Fruit fly (Drosophila melanogaster) whole organism, embryonic: ENCODE results near the gene CG33654.

Source experiments
- Abd-B ChIP-seq: fragments of 200-800 bp; sonication (Bioruptor generic); optimal IDR thresholded peaks from 2 replicates; lab custom pipeline; 2018; ENCODE audit warnings: missing biosample characterization, mild to moderate bottlenecking, missing genetic modification characterization, moderate library complexity
- CG10274 ChIP-seq: fragments of 200-800 bp; sonication (Bioruptor generic); optimal IDR thresholded peaks from 3 replicates; lab custom pipeline; 2017; ENCODE audit warnings: missing biosample characterization, mild to moderate bottlenecking, missing genetic modification characterization
- CG10959 ChIP-seq: fragments of 200-800 bp; sonication (Bioruptor generic); IDR thresholded peaks from 2 replicates; pipeline ENCODE4 v1.3.6; 2022; ENCODE audit warnings: missing biosample characterization, missing genetic modification characterization
- CG12104 ChIP-seq: fragments of 200-800 bp; sonication (Bioruptor generic); optimal IDR thresholded peaks from 3 replicates; lab custom pipeline; 2016; ENCODE audit warnings: missing biosample characterization, missing genetic modification characterization
- CG12391 ChIP-seq: fragments of 200-800 bp; sonication (Bioruptor generic); optimal IDR thresholded peaks from 3 replicates; lab custom pipeline; 2018; ENCODE audit warnings: missing biosample characterization, mild to moderate bottlenecking, missing genetic modification characterization, moderate library complexity
- CG12744 ChIP-seq: fragments of 200-800 bp; sonication (Bioruptor generic); optimal IDR thresholded peaks from 2 replicates; lab custom pipeline; 2016; ENCODE audit warnings: missing biosample characterization, missing genetic modification characterization
- CG13287 ChIP-seq: fragments of 200-800 bp; sonication (Bioruptor generic); IDR thresholded peaks from 2 replicates; pipeline ENCODE4 v1.3.6; 2022; ENCODE audit warnings: missing biosample characterization, missing genetic modification characterization; ENCODE audit not compliant: partially characterized antibody
- CG13894 ChIP-seq: fragments of 200-800 bp; sonication (Bioruptor generic); optimal IDR thresholded peaks from 3 replicates; lab custom pipeline; 2018; ENCODE audit warnings: missing biosample characterization, mild to moderate bottlenecking, missing genetic modification characterization, moderate library complexity
- CG1602 ChIP-seq: fragments of 200-800 bp; sonication (Bioruptor generic); optimal IDR thresholded peaks from 3 replicates; lab custom pipeline; 2016; ENCODE audit warnings: missing biosample characterization, missing genetic modification characterization
- CG16815 ChIP-seq: fragments of 200-800 bp; sonication (Bioruptor generic); optimal IDR thresholded peaks from 3 replicates; lab custom pipeline; 2017; ENCODE audit warnings: missing biosample characterization, mild to moderate bottlenecking, missing genetic modification characterization
- CG17361 ChIP-seq: fragments of 200-800 bp; sonication (Bioruptor generic); IDR thresholded peaks from 3 replicates; pipeline ENCODE4 v1.3.6; 2022; ENCODE audit warnings: missing biosample characterization, missing genetic modification characterization
- CG18599 ChIP-seq: fragments of 200-800 bp; sonication (Bioruptor generic); optimal IDR thresholded peaks from 3 replicates; lab custom pipeline; 2017; ENCODE audit warnings: missing biosample characterization, missing genetic modification characterization, mild to moderate bottlenecking, moderate library complexity, missing genetic modification reagents
- CG2116 ChIP-seq: fragments of 200-800 bp; sonication (Bioruptor generic); optimal IDR thresholded peaks from 3 replicates; lab custom pipeline; 2018; ENCODE audit warnings: missing biosample characterization, mild to moderate bottlenecking, missing genetic modification characterization
- CG2678 ChIP-seq: fragments of 200-800 bp; sonication (Bioruptor generic); optimal IDR thresholded peaks from 3 replicates; lab custom pipeline; 2019; ENCODE audit warnings: missing biosample characterization, mild to moderate bottlenecking, missing genetic modification characterization, moderate library complexity
- CG30020 ChIP-seq: fragments of 200-800 bp; optimal IDR thresholded peaks from 2 replicates; lab custom pipeline; 2019; ENCODE audit warnings: missing biosample characterization, mild to moderate bottlenecking, missing genetic modification characterization, moderate library complexity
- CG31441 ChIP-seq: fragments of 200-800 bp; sonication (Bioruptor generic); IDR thresholded peaks from 2 replicates; pipeline ENCODE4 v1.3.6; 2022; ENCODE audit warnings: missing biosample characterization, missing genetic modification characterization
- CG3281 ChIP-seq: fragments of 200-800 bp; sonication (Bioruptor generic); optimal IDR thresholded peaks from 3 replicates; lab custom pipeline; 2017; ENCODE audit warnings: missing biosample characterization, mild to moderate bottlenecking, missing genetic modification characterization
- CG33213 ChIP-seq: fragments of 200-800 bp; sonication (Bioruptor generic); optimal IDR thresholded peaks from 3 replicates; lab custom pipeline; 2016; ENCODE audit warnings: missing biosample characterization, missing genetic modification characterization
- CG3726 ChIP-seq: fragments of 200-800 bp; sonication (Bioruptor generic); IDR thresholded peaks from 3 replicates; pipeline ENCODE4, ENCODE4 v1.3.6; 2022; ENCODE audit warnings: missing biosample characterization, missing genetic modification characterization
- CG5953 ChIP-seq: fragments of 200-800 bp; sonication (Bioruptor generic); IDR thresholded peaks from 2 replicates; pipeline ENCODE4 v1.3.6; 2022; ENCODE audit warnings: missing biosample characterization, missing genetic modification characterization
- CG7963 ChIP-seq: fragments of 200-800 bp; sonication (Bioruptor generic); IDR thresholded peaks from 3 replicates; pipeline ENCODE4 v1.3.6; 2022; ENCODE audit warnings: missing biosample characterization, missing genetic modification characterization; ENCODE audit not compliant: partially characterized antibody
- CG8924 ChIP-seq: fragments of 200-800 bp; optimal IDR thresholded peaks from 3 replicates; lab custom pipeline; 2019; ENCODE audit warnings: missing biosample characterization, mild to moderate bottlenecking, missing genetic modification characterization, moderate library complexity
- E2f1 ChIP-seq: fragments of 200-800 bp; sonication (Bioruptor generic); IDR thresholded peaks from 2 replicates; pipeline ENCODE4 v1.3.6; 2022; ENCODE audit warnings: missing biosample characterization, missing genetic modification characterization
- Fer3 ChIP-seq: fragments of 200-800 bp; sonication (Bioruptor generic); optimal IDR thresholded peaks from 2 replicates; lab custom pipeline; 2018; ENCODE audit warnings: missing biosample characterization, mild to moderate bottlenecking, missing genetic modification characterization, moderate library complexity
- HLH4C ChIP-seq: fragments of 200-800 bp; sonication (Bioruptor generic); IDR thresholded peaks from 3 replicates; pipeline ENCODE4 v1.3.6; 2022; ENCODE audit warnings: missing biosample characterization, missing genetic modification characterization; ENCODE audit not compliant: partially characterized antibody
- Hmr ChIP-seq: fragments of 200-800 bp; sonication (Bioruptor generic); optimal IDR thresholded peaks from 3 replicates; lab custom pipeline; 2017; ENCODE audit warnings: mild to moderate bottlenecking, missing biosample characterization, missing genetic modification reagents, missing genetic modification characterization
- Jarid2 ChIP-seq: fragments of 200-800 bp; sonication (Bioruptor generic); optimal IDR thresholded peaks from 3 replicates; lab custom pipeline; 2017; ENCODE audit warnings: mild to moderate bottlenecking, missing biosample characterization, missing genetic modification reagents, missing genetic modification characterization
- MESR4 ChIP-seq: fragments of 200-800 bp; sonication (Bioruptor generic); optimal IDR thresholded peaks from 2 replicates; lab custom pipeline; 2018; ENCODE audit warnings: missing biosample characterization, mild to moderate bottlenecking, missing genetic modification characterization, moderate library complexity
- Meics ChIP-seq: fragments of 200-800 bp; sonication (Bioruptor generic); optimal IDR thresholded peaks from 2 replicates; lab custom pipeline; 2017; ENCODE audit warnings: missing biosample characterization, mild to moderate bottlenecking, missing genetic modification characterization
- Mrtf ChIP-seq: fragments of 200-800 bp; sonication (Bioruptor generic); IDR thresholded peaks from 3 replicates; pipeline ENCODE4 v1.3.6; 2022; ENCODE audit warnings: missing biosample characterization, missing genetic modification characterization
- Myb ChIP-seq: fragments of 200-800 bp; sonication (Bioruptor generic); optimal IDR thresholded peaks from 2 replicates; lab custom pipeline; 2016; ENCODE audit warnings: missing biosample characterization, missing genetic modification characterization
- NC2β ChIP-seq: fragments of 200-800 bp; sonication (Bioruptor generic); optimal IDR thresholded peaks from 2 replicates; lab custom pipeline; 2016; ENCODE audit warnings: missing biosample characterization, missing genetic modification characterization
- Oli ChIP-seq: fragments of 200-800 bp; sonication (Bioruptor generic); optimal IDR thresholded peaks from 2 replicates; lab custom pipeline; 2018; ENCODE audit warnings: missing biosample characterization, mild to moderate bottlenecking, missing genetic modification characterization, moderate library complexity
- Rx ChIP-seq: fragments of 200-800 bp; sonication (Bioruptor generic); IDR thresholded peaks from 2 replicates; pipeline ENCODE4 v1.3.6; 2022; ENCODE audit warnings: missing biosample characterization, missing genetic modification characterization
- bbx ChIP-seq: fragments of 200-800 bp; sonication (Bioruptor generic); IDR thresholded peaks from 2 replicates; pipeline ENCODE4 v1.3.6; 2022; ENCODE audit warnings: missing biosample characterization, missing genetic modification characterization; ENCODE audit not compliant: partially characterized antibody
- chinmo ChIP-seq: fragments of 200-800 bp; sonication (Bioruptor generic); IDR thresholded peaks from 4 replicates; pipeline ENCODE4 v1.3.6; 2022; ENCODE audit warnings: missing biosample characterization, missing genetic modification characterization; ENCODE audit not compliant: partially characterized antibody
- corto ChIP-seq: fragments of 200-800 bp; sonication (Bioruptor generic); optimal IDR thresholded peaks from 2 replicates; lab custom pipeline; 2016; ENCODE audit warnings: missing biosample characterization, mild to moderate bottlenecking, missing genetic modification characterization, moderate library complexity
- dpn ChIP-seq, 2 experiments: fragments of 200-800 bp; sonication (Bioruptor generic); optimal IDR thresholded peaks; 3 replicates each; lab custom pipeline; 2016; ENCODE audit warnings: missing biosample characterization in 2 of 2, missing genetic modification characterization in 2 of 2
- ftz-f1 ChIP-seq: fragments of 200-800 bp; sonication (Bioruptor generic); optimal IDR thresholded peaks from 2 replicates; lab custom pipeline; 2016; ENCODE audit warnings: missing biosample characterization, missing genetic modification characterization
- h ChIP-seq: fragments of >200 bp; optimal IDR thresholded peaks from 2 replicates; lab custom pipeline; 2017
- jigr1 ChIP-seq: fragments of 200-800 bp; sonication (Bioruptor generic); IDR thresholded peaks from 3 replicates; pipeline ENCODE4 v1.3.6; 2022; ENCODE audit warnings: missing biosample characterization, missing genetic modification characterization
- ken ChIP-seq: fragments of 200-800 bp; sonication (Bioruptor generic); IDR thresholded peaks from 3 replicates; pipeline ENCODE4 v1.3.6; 2022; ENCODE audit warnings: missing biosample characterization, missing genetic modification characterization
- lbe ChIP-seq: fragments of 200-800 bp; sonication (Bioruptor generic); optimal IDR thresholded peaks from 2 replicates; lab custom pipeline; 2016; ENCODE audit warnings: missing biosample characterization, mild to moderate bottlenecking, missing genetic modification characterization
- odd ChIP-seq: fragments of 200-800 bp; sonication (Bioruptor generic); optimal IDR thresholded peaks from 2 replicates; lab custom pipeline; 2017; ENCODE audit warnings: missing biosample characterization, mild to moderate bottlenecking, missing genetic modification characterization
- peb ChIP-seq: fragments of 200-800 bp; sonication (Bioruptor generic); IDR thresholded peaks from 2 replicates; pipeline ENCODE4 v1.3.6; 2022; ENCODE audit warnings: missing biosample characterization, missing genetic modification characterization
- repo ChIP-seq: fragments of 200-800 bp; sonication (Bioruptor generic); optimal IDR thresholded peaks from 2 replicates; lab custom pipeline; 2016; ENCODE audit warnings: missing biosample characterization, missing genetic modification characterization
- sima ChIP-seq: fragments of 200-800 bp; sonication (Bioruptor generic); optimal IDR thresholded peaks from 2 replicates; lab custom pipeline; 2016; ENCODE audit warnings: missing biosample characterization, missing genetic modification characterization
- sr ChIP-seq: fragments of 200-800 bp; sonication (Bioruptor generic); IDR thresholded peaks from 3 replicates; pipeline ENCODE4 v1.3.6; 2022; ENCODE audit warnings: missing biosample characterization, missing genetic modification characterization
- tx ChIP-seq: fragments of 200-800 bp; sonication (Bioruptor generic); optimal IDR thresholded peaks from 2 replicates; lab custom pipeline; 2016; ENCODE audit warnings: missing biosample characterization, missing genetic modification characterization
- zfh2 ChIP-seq: fragments of 200-800 bp; sonication (Bioruptor generic); optimal IDR thresholded peaks from 2 replicates; lab custom pipeline; 2016; ENCODE audit warnings: missing biosample characterization, missing genetic modification characterization

Gene CG33654

DNA sequence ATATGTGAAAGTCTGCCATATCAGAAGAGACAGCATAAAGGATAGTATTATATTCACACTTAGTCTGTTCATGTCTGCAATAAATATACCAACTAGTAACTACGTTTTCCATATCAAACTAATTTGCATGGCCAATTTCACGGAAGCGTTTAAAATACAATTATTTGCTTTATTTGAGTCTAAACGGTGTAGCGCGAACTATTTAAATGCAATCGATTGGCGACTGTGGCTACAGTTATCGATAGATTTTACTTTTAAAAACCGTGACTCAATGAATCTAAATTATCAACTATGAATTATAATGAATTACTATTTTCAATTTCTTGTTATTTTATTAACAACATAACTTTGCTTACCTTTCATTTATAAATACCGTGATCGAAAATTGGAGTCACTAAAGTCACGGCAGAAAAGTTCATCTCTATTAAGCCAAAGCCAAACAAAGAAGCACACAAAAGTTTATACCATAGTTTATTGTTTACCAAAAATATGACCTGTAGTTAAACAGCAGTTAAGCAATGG, 43.9 kb upstream of the CG33654 start, which contains the start of the genes CG9427 and CG8319 (continued):
- peak; percentile 57 to 77 for TF ChIP-seq dpn (GFP tag; optimal IDR thresholded peaks at IDR 0.05; lab: Kevin White, UChicago)
- peak; percentile 18 for TF ChIP-seq ftz-f1 (GFP tag; lab: Kevin White, UChicago)
- TF ChIP-seq corto (GFP tag; lab: Kevin White, UChicago) = no peak
- TF ChIP-seq CG8924 (tag; lab: Kevin White, UChicago) = peak; percentile 76
- TF ChIP-seq CG7963 (GFP tag; lab: Robert Waterston, UW) = peak; percentile 70
- 0 out of 3 replicates have a peak, but pooled peaks have one; percentile 58 for TF ChIP-seq CG3726 (GFP tag; lab: Robert Waterston, UW)
- no peak for TF ChIP-seq Oli (tag; lab: Kevin White, UChicago)
- peak; percentile 20 for TF ChIP-seq Fer3 (tag; lab: Kevin White, UChicago)
- peak; percentile 88 for TF ChIP-seq HLH4C (GFP tag; lab: Robert Waterston, UW)
- TF ChIP-seq jigr1 (GFP tag; lab: Robert Waterston, UW) = no peak
- TF ChIP-seq odd = no peak
- TF ChIP-seq CG5953 (GFP tag; lab: Robert Waterston, UW) = no peak
- TF ChIP-seq peb (GFP tag; lab: Robert Waterston, UW) = no peak
- TF ChIP-seq CG13894 = peak; percentile 64
- peak; percentile 90 for TF ChIP-seq CG31441 (GFP tag; lab: Robert Waterston, UW)
- TF ChIP-seq CG1602 (GFP tag; lab: Kevin White, UChicago) = peak; percentile 30
- TF ChIP-seq CG13287 (GFP tag; lab: Robert Waterston, UW) = peak; percentile 96
- peak; percentile 56 for TF ChIP-seq Hmr (GFP tag; lab: Kevin White, UChicago)
- TF ChIP-seq repo (GFP tag; lab: Kevin White, UChicago) = no peak
- peak; percentile 46 for TF ChIP-seq CG3281 (GFP tag; lab: Kevin White, UChicago)
- TF ChIP-seq CG12744 (GFP tag; lab: Kevin White, UChicago) = peak; percentile 38
- peak; percentile 92 for TF ChIP-seq CG2116 (GFP tag; lab: Kevin White, UChicago)
- TF ChIP-seq bbx = peak; percentile 74
- peak; percentile 67; the same call in 2 of the 3 replicates for TF ChIP-seq CG17361 (GFP tag; lab: Robert Waterston, UW)
- peak; percentile 89 for TF ChIP-seq CG12391 (tag; lab: Kevin White, UChicago)
- peak; percentile 51 for TF ChIP-seq CG30020 (tag; lab: Kevin White, UChicago)
- TF ChIP-seq CG10959 (GFP tag; lab: Robert Waterston, UW) = no peak
- peak; percentile 26 for TF ChIP-seq CG33213 (GFP tag; lab: Kevin White, UChicago)
- peak; percentile 39 for TF ChIP-seq CG18599 (GFP tag; lab: Kevin White, UChicago)
- peak; percentile 10 for TF ChIP-seq lbe (GFP tag; lab: Kevin White, UChicago)
- TF ChIP-seq CG12104 (GFP tag; lab: Kevin White, UChicago) = peak; percentile 30
- 0 out of 3 replicates have a peak, but pooled peaks have one; percentile 22 for TF ChIP-seq ken (GFP tag; lab: Robert Waterston, UW)
- TF ChIP-seq chinmo (GFP tag; lab: Robert Waterston, UW) = 0 out of 4 replicates have a peak, but pooled peaks have one; percentile 44
- TF ChIP-seq E2f1 = 0 out of 2 replicates have a peak, but pooled peaks have one; percentile 34
- TF ChIP-seq Abd-B (GFP tag; lab: Kevin White, UChicago) = no peak
- TF ChIP-seq sr (GFP tag; lab: Robert Waterston, UW) = no peak
- TF ChIP-seq NC2β (GFP tag; lab: Kevin White, UChicago) = peak; percentile 28
- peak; percentile 54 for TF ChIP-seq zfh2 (GFP tag; lab: Kevin White, UChicago)
- TF ChIP-seq Mrtf = no peak
- no peak for TF ChIP-seq h (lab: Kevin White, UChicago)
- TF ChIP-seq tx (GFP tag; lab: Kevin White, UChicago) = peak; percentile 43
- TF ChIP-seq Jarid2 = no peak
- TF ChIP-seq CG16815 (GFP tag; lab: Kevin White, UChicago) = no peak
- TF ChIP-seq Meics (GFP tag; lab: Kevin White, UChicago) = peak; percentile 43
- peak; percentile 67 for TF ChIP-seq CG2678
- TF ChIP-seq CG10274 (GFP tag; lab: Kevin White, UChicago) = no peak
- TF ChIP-seq sima (GFP tag; lab: Kevin White, UChicago) = no peak
- no peak for TF ChIP-seq Rx (GFP tag; lab: Robert Waterston, UW)
- TF ChIP-seq MESR4 (GFP tag; lab: Kevin White, UChicago) = peak; percentile 23
- peak; percentile 67 for TF ChIP-seq Myb (GFP tag; lab: Kevin White, UChicago)
